Worm (Caenorhabditis elegans) whole organism, early embryonic: Measurements from ENCODE around the gene kin-9.

ENCODE experiments used
- B0310.2 ChIP-seq: sonication (generic microtip); optimal IDR thresholded peaks from 2 replicates; lab custom pipeline; 2016; ENCODE audit warnings: mild to moderate bottlenecking, missing genetic modification characterization, missing compliant biosample characterization
- F13C5.2 ChIP-seq: sonication (generic microtip); optimal IDR thresholded peaks from 2 replicates; lab custom pipeline; 2017; ENCODE audit warnings: mild to moderate bottlenecking, missing genetic modification characterization, inconsistent platforms, missing compliant biosample characterization
- aly-1 ChIP-seq: sonication (generic microtip); optimal IDR thresholded peaks from 2 replicates; lab custom pipeline; 2016; ENCODE audit warnings: missing genetic modification characterization, missing compliant biosample characterization
- ama-1 ChIP-seq: fragments of 150-350 bp; optimal IDR thresholded peaks from 2 replicates; lab custom pipeline; 2014
- ceh-13 ChIP-seq: fragments of 200-800 bp; sonication (Bioruptor generic); optimal IDR thresholded peaks from 2 replicates; lab custom pipeline; 2018; ENCODE audit warnings: mild to moderate bottlenecking, missing genetic modification characterization, missing compliant biosample characterization
- ceh-36 ChIP-seq: sonication (generic microtip); optimal IDR thresholded peaks from 2 replicates; lab custom pipeline; 2016; ENCODE audit warnings: missing genetic modification characterization, inconsistent platforms, missing compliant biosample characterization
- ets-7 ChIP-seq: sonication (generic microtip); optimal IDR thresholded peaks from 2 replicates; lab custom pipeline; 2016; ENCODE audit warnings: missing genotype, missing genetic modification characterization, missing compliant biosample characterization
- flt-1 ChIP-seq: fragments of 200-800 bp; sonication (Bioruptor generic); IDR thresholded peaks from 2 replicates; pipeline ENCODE4 v1.3.6; 2022; ENCODE audit warnings: missing genetic modification characterization, missing compliant biosample characterization
- hmbx-1 ChIP-seq: sonication (generic microtip); optimal IDR thresholded peaks from 2 replicates; lab custom pipeline; 2016; ENCODE audit warnings: mild to moderate bottlenecking, missing genetic modification characterization, missing compliant biosample characterization
- hmg-4 ChIP-seq: fragments of 200-800 bp; sonication (Bioruptor generic); optimal IDR thresholded peaks from 2 replicates; lab custom pipeline; 2018; ENCODE audit warnings: mild to moderate bottlenecking, missing genetic modification characterization, missing compliant biosample characterization
- hnd-1 ChIP-seq: sonication (generic microtip); optimal IDR thresholded peaks from 2 replicates; lab custom pipeline; 2016; ENCODE audit warnings: missing genetic modification characterization, missing compliant biosample characterization
- pes-1 ChIP-seq: fragments of 200-800 bp; sonication (Bioruptor generic); IDR thresholded peaks from 2 replicates; pipeline ENCODE4 v1.3.6; 2022; ENCODE audit warnings: missing genetic modification reagents, missing genetic modification characterization, missing compliant biosample characterization
- scrt-1 ChIP-seq: fragments of 200-800 bp; sonication (Bioruptor generic); IDR thresholded peaks from 2 replicates; pipeline ENCODE4 v1.3.6; 2022; ENCODE audit warnings: missing genetic modification characterization, missing compliant biosample characterization
- sea-1 ChIP-seq: fragments of 200-800 bp; sonication (Bioruptor generic); conservative IDR thresholded peaks from 2 replicates; pipeline ENCODE4 v1.3.6; 2022; ENCODE audit warnings: missing genetic modification characterization, missing compliant biosample characterization
- tbx-11 ChIP-seq: fragments of 200-800 bp; sonication (Bioruptor generic); IDR thresholded peaks from 2 replicates; pipeline ENCODE4 v1.3.6; 2022; ENCODE audit warnings: missing genetic modification characterization, missing compliant biosample characterization
- tbx-37 ChIP-seq: fragments of 200-800 bp; sonication (Bioruptor generic); conservative IDR thresholded peaks from 2 replicates; pipeline ENCODE4 v1.3.6; 2022; ENCODE audit warnings: missing genetic modification reagents, missing genetic modification characterization, missing compliant biosample characterization
- tra-4 ChIP-seq: sonication (generic microtip); optimal IDR thresholded peaks from 2 replicates; lab custom pipeline; 2017; ENCODE audit warnings: missing genetic modification characterization, missing compliant biosample characterization

Gene kin-9

ce11 chrX:8457314-8457713, 24.9 kb downstream of the kin-9 start, which contains the start of gene F16F9.3:
F16F9.3 (plus strand) TSS chrX:8457614.
- TF ChIP-seq F13C5.2: no peak
- TF ChIP-seq tbx-11 (GFP tag; lab: Robert Waterston, UW): no peak
- TF ChIP-seq pes-1 (GFP tag; lab: Robert Waterston, UW): no peak

- TF ChIP-seq ets-7 (no peak), tra-4 (tag; lab: Kevin White, UChicago) (no peak), B0310.2 (tag; lab: Kevin White, UChicago) (no peak), aly-1 (no peak), ama-1 (no peak), ceh-36 (tag; lab: Kevin White, UChicago) (no peak), flt-1 (GFP tag; lab: Robert Waterston, UW) (no peak), ceh-13 (GFP tag; lab: Kevin White, UChicago) (no peak), sea-1 (GFP tag; lab: Robert Waterston, UW) (no peak)
These were observed 27.3 kb downstream of the kin-9 start for ce11 chrX:8459789-8460188.

- TF ChIP-seq flt-1 (GFP tag; lab: Robert Waterston, UW): no peak
- no peak for TF ChIP-seq ama-1
- no peak for TF ChIP-seq F13C5.2
- TF ChIP-seq tbx-11 (GFP tag; lab: Robert Waterston, UW): no peak
- TF ChIP-seq B0310.2 (tag; lab: Kevin White, UChicago): no peak
- no peak for TF ChIP-seq sea-1 (GFP tag; lab: Robert Waterston, UW)
- no peak for TF ChIP-seq ceh-13 (GFP tag; lab: Kevin White, UChicago)
- TF ChIP-seq hnd-1: no peak
- no peak for TF ChIP-seq scrt-1 (GFP tag; lab: Robert Waterston, UW)
- TF ChIP-seq hmbx-1: no peak
- TF ChIP-seq ets-7: no peak
- no peak for TF ChIP-seq tbx-37 (GFP tag; lab: Robert Waterston, UW)
- no peak for TF ChIP-seq ceh-36 (tag; lab: Kevin White, UChicago)
- no peak for TF ChIP-seq hmg-4 (GFP tag; lab: Kevin White, UChicago)
- no peak for TF ChIP-seq aly-1
- no peak for TF ChIP-seq pes-1 (GFP tag; lab: Robert Waterston, UW)
- TF ChIP-seq tra-4 (tag; lab: Kevin White, UChicago): no peak
These were observed 28.5 kb downstream of the kin-9 start for ce11 chrX:8460958-8461357.

ce11 chrX:8463085-8463645, 30.7 kb downstream of the kin-9 start, which contains the start of gene F16F9.4:
F16F9.4 (minus strand) TSS chrX:8463360.
- TF ChIP-seq pes-1 (GFP tag; lab: Robert Waterston, UW) (no peak), flt-1 (GFP tag; lab: Robert Waterston, UW) (no peak), ets-7 (no peak), aly-1 (no peak), hmg-4 (GFP tag; lab: Kevin White, UChicago) (no peak), ama-1 (no peak), B0310.2 (tag; lab: Kevin White, UChicago) (no peak), tra-4 (tag; lab: Kevin White, UChicago) (no peak), ceh-13 (GFP tag; lab: Kevin White, UChicago) (no peak), tbx-11 (GFP tag; lab: Robert Waterston, UW) (no peak), hnd-1 (no peak), scrt-1 (GFP tag; lab: Robert Waterston, UW) (no peak), F13C5.2 (no peak), hmbx-1 (no peak), sea-1 (GFP tag; lab: Robert Waterston, UW) (no peak), tbx-37 (GFP tag; lab: Robert Waterston, UW) (no peak), ceh-36 (tag; lab: Kevin White, UChicago) (no peak)

- no peak for TF ChIP-seq scrt-1 (GFP tag; lab: Robert Waterston, UW)
- no peak for TF ChIP-seq ceh-36 (tag; lab: Kevin White, UChicago)
- no peak for TF ChIP-seq ama-1
- TF ChIP-seq sea-1 (GFP tag; lab: Robert Waterston, UW): no peak
- no peak for TF ChIP-seq F13C5.2
- no peak for TF ChIP-seq B0310.2 (tag; lab: Kevin White, UChicago)
- no peak for TF ChIP-seq ets-7
- TF ChIP-seq flt-1 (GFP tag; lab: Robert Waterston, UW): no peak
- TF ChIP-seq hmg-4 (GFP tag; lab: Kevin White, UChicago): no peak
These were observed 31.5 kb downstream of the kin-9 start for ce11 chrX:8463889-8464444.

- TF ChIP-seq sea-1 (GFP tag; lab: Robert Waterston, UW) (no peak), tra-4 (tag; lab: Kevin White, UChicago) (no peak), hmbx-1 (no peak), ceh-13 (GFP tag; lab: Kevin White, UChicago) (no peak), ets-7 (no peak), ama-1 (no peak), F13C5.2 (no peak), hmg-4 (GFP tag; lab: Kevin White, UChicago) (no peak), B0310.2 (tag; lab: Kevin White, UChicago) (no peak), flt-1 (GFP tag; lab: Robert Waterston, UW) (no peak), scrt-1 (GFP tag; lab: Robert Waterston, UW) (no peak), pes-1 (GFP tag; lab: Robert Waterston, UW) (no peak), tbx-11 (GFP tag; lab: Robert Waterston, UW) (no peak), hnd-1 (no peak), aly-1 (no peak)
These were observed 37.8 kb downstream of the kin-9 start, which contains the start of gene mec-10 for ce11 chrX:8470126-8470772. mec-10 (minus strand) TSS chrX:8470314.

ce11 chrX:8473468-8473867, 41.0 kb downstream of the kin-9 start:
- no peak for TF ChIP-seq ceh-13 (GFP tag; lab: Kevin White, UChicago)
- no peak for TF ChIP-seq ets-7
- TF ChIP-seq aly-1: no peak
- TF ChIP-seq tbx-37 (GFP tag; lab: Robert Waterston, UW): no peak
- TF ChIP-seq hmg-4 (GFP tag; lab: Kevin White, UChicago): no peak
- no peak for TF ChIP-seq F13C5.2
- TF ChIP-seq tra-4 (tag; lab: Kevin White, UChicago): no peak
- no peak for TF ChIP-seq ama-1
